Worm (Caenorhabditis elegans): Measurements from ENCODE around the gene pbs-1.

DNA sequence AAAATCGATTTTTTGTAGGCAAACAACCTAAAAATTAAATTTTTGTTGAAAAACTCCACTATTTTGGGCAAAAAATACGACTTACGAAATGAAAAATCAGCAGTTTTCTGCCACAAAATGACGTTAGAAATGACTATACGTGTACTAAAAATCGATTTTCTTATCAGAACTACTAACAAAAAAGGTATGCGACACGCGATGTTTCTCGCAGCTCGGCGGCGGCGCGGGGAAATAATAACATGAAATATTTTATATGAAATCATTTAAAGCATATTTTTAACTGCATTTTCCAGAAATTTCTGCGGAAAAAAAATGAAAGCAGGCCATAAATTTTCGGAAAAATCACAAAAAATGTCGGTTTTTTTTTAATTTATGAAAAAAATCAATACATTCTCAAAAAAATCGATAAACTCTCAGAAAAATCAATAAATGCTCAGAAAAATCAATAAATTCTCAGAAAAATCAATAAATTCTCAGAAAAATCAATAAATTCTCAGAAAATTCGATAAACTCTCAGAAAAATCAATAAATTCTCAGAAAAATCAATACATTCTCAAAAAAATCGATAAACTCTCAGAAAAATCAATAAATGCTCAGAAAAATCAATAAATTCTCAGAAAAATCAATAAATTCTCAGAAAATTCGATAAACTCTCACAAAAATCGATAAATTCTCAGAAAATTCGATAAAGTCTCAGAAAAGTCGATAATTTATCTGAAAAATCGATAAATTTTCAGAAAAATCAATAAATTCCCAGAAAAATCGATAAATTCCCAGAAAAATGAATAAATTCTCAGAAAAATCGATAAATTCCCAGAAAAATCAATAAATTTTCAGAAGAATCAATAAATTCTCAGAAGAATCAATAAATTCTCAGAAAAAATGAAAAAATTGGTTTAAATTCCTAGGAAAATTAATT, 30.8 kb upstream of the pbs-1 start, which contains the start of gene ptpn-22:
- TF ChIP-seq dao-5 (tag; optimal IDR thresholded peaks at IDR 0.05), result no peak
- no peak for TF ChIP-seq him-1 (tag; optimal IDR thresholded peaks at IDR 0.05)

All from whole organism, L4/young adult.